Fruit fly (Drosophila melanogaster): ENCODE data around the gene Sirt2.

Sirt2 gene

DNA sequence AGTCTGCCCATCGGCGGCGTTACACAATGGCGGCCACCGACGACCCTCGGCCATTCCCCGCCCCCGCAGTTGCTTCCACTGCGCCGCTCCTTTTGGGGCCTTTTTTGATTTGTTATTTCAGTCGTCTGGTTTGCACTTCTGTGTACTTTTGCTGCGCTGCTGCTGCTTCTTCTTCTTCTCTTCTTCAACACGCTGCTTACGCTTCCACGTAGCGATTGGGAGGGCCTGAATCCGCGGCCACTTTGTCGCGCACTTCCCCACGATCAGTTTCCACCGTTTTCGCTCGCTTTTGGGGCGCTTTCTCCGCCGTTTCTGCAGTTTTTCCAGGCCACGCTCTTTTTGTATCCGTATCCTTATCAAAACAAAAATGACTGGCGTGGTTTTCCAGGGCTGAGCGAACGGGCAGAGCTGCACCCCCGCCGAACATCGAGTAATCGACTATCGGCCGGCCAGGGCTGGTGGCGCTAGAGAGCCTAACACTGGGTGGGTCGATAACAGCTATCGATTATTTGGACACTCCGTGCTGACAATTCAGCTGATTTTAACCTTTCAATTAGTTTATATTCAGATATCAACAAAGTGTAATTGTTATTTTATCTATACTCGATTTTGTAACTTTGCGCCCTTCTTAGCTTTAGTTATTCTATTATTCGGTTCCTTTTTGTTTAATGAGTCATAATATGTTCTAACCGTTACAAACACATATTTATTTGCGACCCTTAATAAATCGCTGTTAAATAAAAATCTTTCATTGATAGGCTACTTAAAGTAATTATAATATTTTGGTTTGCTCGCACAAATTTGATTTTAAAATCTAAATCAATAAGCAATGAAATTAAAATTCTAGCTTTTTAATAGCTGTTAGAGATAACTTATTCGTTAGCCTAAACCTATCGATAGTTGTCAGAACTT lies at the start of gene Sirt2, which contains the start of gene CG4360:
Gene Sirt2 (plus strand): TSS at position 894 of the 912 bp plus-strand sequence.
Gene CG4360 (minus strand): TSS at position 432 of the 912 bp plus-strand sequence.
- TF ChIP-seq achi (GFP tag; optimal IDR thresholded peaks at IDR 0.05) (peak; percentile 16), lz (GFP tag; optimal IDR thresholded peaks at IDR 0.05) (peak; percentile 34), fkh (GFP tag; optimal IDR thresholded peaks at IDR 0.05) (peak; percentile 49), CG6854 (GFP tag; optimal IDR thresholded peaks at IDR 0.05) (peak; percentile 31), Gug (GFP tag; IDR thresholded peaks at IDR 0.05) (no peak), Hr39 (GFP tag; optimal IDR thresholded peaks at IDR 0.05) (peak; percentile 45), eg (GFP tag; IDR thresholded peaks at IDR 0.05) (peak; percentile 43; the same call in 2 of the 3 replicates), Hr4 (GFP tag; optimal IDR thresholded peaks at IDR 0.05) (peak; percentile 44), fd85E (GFP tag; optimal IDR thresholded peaks at IDR 0.05) (no peak), Blimp-1 (GFP tag; optimal IDR thresholded peaks at IDR 0.05) (no peak), cyc (GFP tag; optimal IDR thresholded peaks at IDR 0.05) (no peak), esn (GFP tag; optimal IDR thresholded peaks at IDR 0.05) (peak; percentile 53), CG6163 (GFP tag; IDR thresholded peaks at IDR 0.05) (peak; percentile 26; the same call in 1 of the 3 replicates), ss (GFP tag; optimal IDR thresholded peaks at IDR 0.05) (no peak), CG11902 (GFP tag; optimal IDR thresholded peaks at IDR 0.05) (peak; percentile 12), CG4318 (GFP tag; optimal IDR thresholded peaks at IDR 0.05) (no peak), Sox14 (GFP tag; optimal IDR thresholded peaks at IDR 0.05) (peak; percentile 34), CG6792 (GFP tag; optimal IDR thresholded peaks at IDR 0.05) (peak; percentile 30), CG8119 (GFP tag; IDR thresholded peaks at IDR 0.05) (no peak), CG1621 (tag; optimal IDR thresholded peaks at IDR 0.05) (peak; percentile 69), CG3919 (GFP tag; optimal IDR thresholded peaks at IDR 0.05) (no peak), CG8319 (GFP tag; optimal IDR thresholded peaks at IDR 0.05) (no peak), Met (GFP tag; optimal IDR thresholded peaks at IDR 0.05) (no peak), CG31627 (GFP tag; optimal IDR thresholded peaks at IDR 0.05) (peak; percentile 57), CG8632 (GFP tag; optimal IDR thresholded peaks at IDR 0.05) (peak; percentile 15)

DNA sequence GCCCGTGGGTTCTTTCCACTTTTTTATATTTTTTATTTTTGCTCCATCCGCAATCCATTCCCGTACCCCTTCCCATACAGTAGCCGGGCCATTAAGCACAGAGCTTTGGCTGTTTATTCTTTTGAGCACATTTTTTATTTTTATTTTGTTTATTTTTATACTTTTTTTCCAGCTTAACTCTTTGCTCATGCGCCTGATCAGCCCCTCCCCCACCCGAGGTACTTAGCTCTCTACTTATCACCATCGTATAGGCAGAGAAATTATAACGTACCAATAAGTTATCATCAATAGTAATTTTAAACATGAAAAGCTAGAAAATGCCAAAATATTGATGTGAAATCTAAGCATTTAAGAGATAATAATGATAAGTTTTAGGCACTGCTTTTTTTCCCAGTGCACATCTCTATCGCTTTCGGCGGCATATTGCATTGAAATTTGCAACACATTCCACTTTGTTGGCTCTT lies 47.7 kb upstream of the Sirt2 start:
- TF ChIP-seq net (GFP tag; optimal IDR thresholded peaks at IDR 0.05) (peak; percentile 62), Hr4 (GFP tag; optimal IDR thresholded peaks at IDR 0.05) (peak; percentile 61), Sox15 (GFP tag; optimal IDR thresholded peaks at IDR 0.05) (no peak), OdsH (GFP tag; optimal IDR thresholded peaks at IDR 0.05) (peak; percentile 33), Ets21C (GFP tag; optimal IDR thresholded peaks at IDR 0.05) (no peak), topi (GFP tag; optimal IDR thresholded peaks at IDR 0.05) (peak; percentile 4), CG7368 (GFP tag; optimal IDR thresholded peaks at IDR 0.05) (no peak), CG11902 (GFP tag; optimal IDR thresholded peaks at IDR 0.05) (no peak), dsx (GFP tag; optimal IDR thresholded peaks at IDR 0.05; ENCODE audit: poor library complexity, severe bottlenecking) (peak; percentile 34), vri (GFP tag; optimal IDR thresholded peaks at IDR 0.05) (no peak), lz (GFP tag; optimal IDR thresholded peaks at IDR 0.05) (no peak), CG6808 (GFP tag; optimal IDR thresholded peaks at IDR 0.05) (peak; percentile 61), fd85E (GFP tag; optimal IDR thresholded peaks at IDR 0.05) (no peak), ss (GFP tag; optimal IDR thresholded peaks at IDR 0.05) (peak in 1 of 2 experiments; percentile 37), Eip75B (GFP tag; optimal IDR thresholded peaks at IDR 0.05) (peak; percentile 42), CG8119 (GFP tag; IDR thresholded peaks at IDR 0.05) (peak; percentile 63), CG32006 (GFP tag; optimal IDR thresholded peaks at IDR 0.05) (peak; percentile 73), Smox (GFP tag; optimal IDR thresholded peaks at IDR 0.05) (no peak), CG3919 (GFP tag; optimal IDR thresholded peaks at IDR 0.05) (peak; percentile 54), CG11294 (GFP tag; IDR thresholded peaks at IDR 0.05) (no peak), CG6163 (GFP tag; IDR thresholded peaks at IDR 0.05) (peak; percentile 68), CG16779 (tag; optimal IDR thresholded peaks at IDR 0.05) (peak; percentile 36), CG6792 (GFP tag; optimal IDR thresholded peaks at IDR 0.05) (peak; percentile 9), Met (GFP tag; optimal IDR thresholded peaks at IDR 0.05) (peak; percentile 19), fkh (GFP tag; optimal IDR thresholded peaks at IDR 0.05) (no peak), salr (GFP tag; optimal IDR thresholded peaks at IDR 0.05) (peak in 1 of 2 experiments; percentile 19), achi (GFP tag; optimal IDR thresholded peaks at IDR 0.05) (peak; percentile 38), Hr39 (GFP tag; optimal IDR thresholded peaks at IDR 0.05) (no peak), dac (GFP tag; optimal IDR thresholded peaks at IDR 0.05) (peak; percentile 30), CG1621 (tag; optimal IDR thresholded peaks at IDR 0.05) (peak; percentile 3), Blimp-1 (GFP tag; optimal IDR thresholded peaks at IDR 0.05) (no peak), Ets96B (tag; optimal IDR thresholded peaks at IDR 0.05) (peak; percentile 47), Hr38 (GFP tag; optimal IDR thresholded peaks at IDR 0.05) (no peak), svp (GFP tag) (peak; percentile 53), fd59A (GFP tag; optimal IDR thresholded peaks at IDR 0.05) (no peak), cyc (GFP tag; optimal IDR thresholded peaks at IDR 0.05) (peak; percentile 13)

Measured in whole organism, prepupa.